Worm (Caenorhabditis elegans): ENCODE measurements around the gene K01A2.5.

- TF ChIP-seq isw-1 (GFP tag; IDR thresholded peaks at IDR 0.05) = no peak
- TF ChIP-seq nhr-12 (tag; optimal IDR thresholded peaks at IDR 0.05) = no peak
- TF ChIP-seq ceh-8 (GFP tag; optimal IDR thresholded peaks at IDR 0.05) = no peak
- no peak for TF ChIP-seq lin-13 (GFP tag; optimal IDR thresholded peaks at IDR 0.05)
- no peak for TF ChIP-seq lin-14 (GFP tag; optimal IDR thresholded peaks at IDR 0.05)
- TF ChIP-seq dpl-1 (GFP tag; optimal IDR thresholded peaks at IDR 0.05) = no peak
- no peak for TF ChIP-seq alr-1 (tag; optimal IDR thresholded peaks at IDR 0.05; ENCODE audit: borderline replicate concordance)
- peak; percentile 85 for TF ChIP-seq ama-1 (optimal IDR thresholded peaks at IDR 0.05)
- TF ChIP-seq nhr-90 (tag; optimal IDR thresholded peaks at IDR 0.05; ENCODE audit: poor library complexity) = no peak
- no peak for TF ChIP-seq zip-4 (GFP tag; optimal IDR thresholded peaks at IDR 0.05)
- TF ChIP-seq fos-1 (tag; optimal IDR thresholded peaks at IDR 0.05) = no peak
Measured at ce11 chrII:321183-321582, 20.1 kb downstream of the K01A2.5 start.
